Fruit fly (Drosophila melanogaster): Measurements from ENCODE around the gene CG12986.

DNA sequence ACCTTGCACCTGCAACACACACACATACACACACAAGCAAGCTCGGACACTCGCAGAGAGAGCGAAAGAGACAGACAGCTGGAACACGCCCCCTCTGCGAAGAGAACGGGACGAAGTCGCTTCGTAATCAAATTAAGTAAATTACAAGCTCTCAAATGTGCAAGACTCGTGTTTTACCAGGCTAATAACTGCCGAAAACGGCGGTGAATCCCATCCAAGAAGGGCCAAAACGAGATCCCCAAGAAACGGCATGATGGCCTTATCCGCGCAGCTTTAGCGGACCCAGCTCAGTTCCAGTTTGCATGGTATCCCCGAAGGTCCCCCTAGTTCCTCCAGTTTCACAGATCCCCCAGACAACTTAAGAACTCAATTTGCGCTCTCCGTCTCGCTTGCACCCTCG, 15.4 kb downstream of the CG12986 start:
- no peak for TF ChIP-seq Dfd (GFP tag; optimal IDR thresholded peaks at IDR 0.05)
- no peak for TF ChIP-seq Myc (optimal IDR thresholded peaks at IDR 0.05)
- TF ChIP-seq CG32264 (GFP tag; optimal IDR thresholded peaks at IDR 0.05): no peak
- TF ChIP-seq Abd-B (GFP tag; optimal IDR thresholded peaks at IDR 0.05): no peak
- no peak for TF ChIP-seq pan (optimal IDR thresholded peaks at IDR 0.05)

Measured in whole organism, wandering third instar larva.